Worm (Caenorhabditis elegans): ENCODE measurements around the gene M199.9.

ce11 chrIV:15113117-15113516, 14.5 kb downstream of the M199.9 start, which contains the start of gene M199.134:
- TF ChIP-seq daf-16 (GFP tag; optimal IDR thresholded peaks at IDR 0.05) (no peak), daf-16 (tag; optimal IDR thresholded peaks at IDR 0.05) (no peak), egl-43 (GFP tag; IDR thresholded peaks at IDR 0.05) (no peak), hmg-1.1 (GFP tag; IDR thresholded peaks at IDR 0.05) (no peak), mdl-1 (tag; optimal IDR thresholded peaks at IDR 0.05) (no peak), nhr-28 (tag; optimal IDR thresholded peaks at IDR 0.05) (no peak), unc-130 (GFP tag; optimal IDR thresholded peaks at IDR 0.05) (no peak), sdz-12 (GFP tag; optimal IDR thresholded peaks at IDR 0.05) (no peak), ctbp-1 (GFP tag; IDR thresholded peaks at IDR 0.05) (no peak), aha-1 (tag) (no peak), ZK546.5 (tag; optimal IDR thresholded peaks at IDR 0.05) (no peak), fos-1 (tag; optimal IDR thresholded peaks at IDR 0.05) (no peak), ceh-82 (tag; optimal IDR thresholded peaks at IDR 0.05) (no peak), nhr-11 (tag; optimal IDR thresholded peaks at IDR 0.05) (no peak), snpc-4 (tag; optimal IDR thresholded peaks at IDR 0.05) (no peak)
